Fruit fly (Drosophila melanogaster) whole organism, pupa: Measurements from ENCODE around the gene Cyp313b1.

Source experiments
- CG10348 ChIP-seq: fragments of 200-800 bp; sonication (Bioruptor generic); IDR thresholded peaks from 2 replicates; pipeline ENCODE4 v1.3.6; 2022; ENCODE audit warnings: missing biosample characterization, missing genetic modification characterization
- CG12605 ChIP-seq: fragments of 200-800 bp; sonication (Bioruptor generic); IDR thresholded peaks from 2 replicates; pipeline ENCODE4 v1.3.6; 2022; ENCODE audit warnings: missing biosample characterization, missing genetic modification characterization
- CG13204 ChIP-seq: fragments of 200-800 bp; sonication (Bioruptor generic); optimal IDR thresholded peaks from 2 replicates; lab custom pipeline; 2018; ENCODE audit warnings: missing biosample characterization, mild to moderate bottlenecking, missing genetic modification characterization, moderate library complexity
- CG14655 ChIP-seq: fragments of 200-800 bp; sonication (Bioruptor generic); optimal IDR thresholded peaks from 3 replicates; lab custom pipeline; 2017; ENCODE audit warnings: mild to moderate bottlenecking, missing biosample characterization, missing genetic modification reagents, missing genetic modification characterization
- CG15710 ChIP-seq: fragments of 200-800 bp; sonication (Bioruptor generic); optimal IDR thresholded peaks from 2 replicates; lab custom pipeline; 2018; ENCODE audit warnings: missing biosample characterization, mild to moderate bottlenecking, missing genetic modification characterization, moderate library complexity
- CG17806 ChIP-seq: fragments of 200-800 bp; sonication (Bioruptor generic); optimal IDR thresholded peaks from 2 replicates; lab custom pipeline; 2018; ENCODE audit warnings: missing biosample characterization, mild to moderate bottlenecking, missing genetic modification characterization, moderate library complexity
- CG32121 ChIP-seq: fragments of 200-800 bp; sonication (Bioruptor generic); IDR thresholded peaks from 2 replicates; pipeline ENCODE4 v1.3.6; 2022; ENCODE audit warnings: missing biosample characterization, missing genetic modification characterization
- CG34367 ChIP-seq: fragments of 200-800 bp; sonication (Bioruptor generic); optimal IDR thresholded peaks from 2 replicates; lab custom pipeline; 2018; ENCODE audit warnings: missing biosample characterization, mild to moderate bottlenecking, missing genetic modification characterization
- CG4496 ChIP-seq: fragments of 200-800 bp; sonication (Bioruptor generic); IDR thresholded peaks from 3 replicates; pipeline ENCODE4 v1.3.6; 2022; ENCODE audit warnings: missing biosample characterization, missing genetic modification characterization
- CG8159 ChIP-seq: fragments of 200-800 bp; sonication (Bioruptor generic); optimal IDR thresholded peaks from 3 replicates; lab custom pipeline; 2018; ENCODE audit warnings: missing biosample characterization, mild to moderate bottlenecking, missing genetic modification characterization, moderate library complexity
- CG8301 ChIP-seq: fragments of 200-800 bp; sonication (Bioruptor generic); optimal IDR thresholded peaks from 2 replicates; lab custom pipeline; 2018; ENCODE audit warnings: missing biosample characterization, mild to moderate bottlenecking, missing genetic modification characterization
- CG9948 ChIP-seq: fragments of 200-800 bp; sonication (Bioruptor generic); optimal IDR thresholded peaks from 2 replicates; lab custom pipeline; 2018; ENCODE audit warnings: missing biosample characterization, mild to moderate bottlenecking, missing genetic modification characterization, moderate library complexity
- D1 ChIP-seq: fragments of 200-800 bp; sonication (Bioruptor generic); optimal IDR thresholded peaks from 2 replicates; lab custom pipeline; 2018; ENCODE audit warnings: missing biosample characterization, mild to moderate bottlenecking, missing genetic modification characterization, moderate library complexity
- EcR ChIP-seq: fragments of 200-800 bp; sonication (Bioruptor generic); optimal IDR thresholded peaks from 3 replicates; lab custom pipeline; 2019; ENCODE audit warnings: missing biosample characterization, missing genetic modification characterization, mild to moderate bottlenecking, moderate library complexity, missing genetic modification reagents
- Ets98B ChIP-seq: fragments of 200-800 bp; sonication (Bioruptor generic); IDR thresholded peaks from 2 replicates; pipeline ENCODE4 v1.3.6; 2022; ENCODE audit warnings: missing biosample characterization, missing genetic modification characterization
- Pif1A ChIP-seq: fragments of 200-800 bp; sonication (Bioruptor generic); optimal IDR thresholded peaks from 3 replicates; lab custom pipeline; 2016; ENCODE audit warnings: missing biosample characterization, missing genetic modification characterization
- Pif1B ChIP-seq: fragments of 200-800 bp; sonication (Bioruptor generic); optimal IDR thresholded peaks from 3 replicates; lab custom pipeline; 2016; ENCODE audit warnings: missing biosample characterization, missing genetic modification characterization
- Snoo ChIP-seq: fragments of 200-800 bp; sonication (Bioruptor generic); optimal IDR thresholded peaks from 3 replicates; lab custom pipeline; 2017; ENCODE audit warnings: missing biosample characterization, mild to moderate bottlenecking, missing genetic modification characterization, inconsistent platforms
- fd96Ca ChIP-seq: fragments of 200-800 bp; sonication (Bioruptor generic); IDR thresholded peaks from 3 replicates; pipeline ENCODE4 v1.3.6; 2022; ENCODE audit warnings: missing biosample characterization, missing genetic modification characterization
- gl ChIP-seq: fragments of 200-800 bp; sonication (Bioruptor generic); optimal IDR thresholded peaks from 2 replicates; lab custom pipeline; 2018; ENCODE audit warnings: missing biosample characterization, mild to moderate bottlenecking, missing genetic modification characterization
- rn ChIP-seq: fragments of 200-800 bp; sonication (Bioruptor generic); IDR thresholded peaks from 2 replicates; pipeline ENCODE4 v1.3.6; 2022; ENCODE audit warnings: missing biosample characterization, missing genetic modification characterization

The Cyp313b1 gene

dm6 chr3R:8683280-8683679, 37.8 kb upstream of the Cyp313b1 start:
- TF ChIP-seq CG8159 (tag; lab: Kevin White, UChicago), result no peak
- no peak for TF ChIP-seq Ets98B
- TF ChIP-seq CG17806 (tag; lab: Kevin White, UChicago), result no peak
- no peak for TF ChIP-seq D1
- TF ChIP-seq CG14655 (GFP tag; lab: Kevin White, UChicago), result no peak
- TF ChIP-seq CG34367 (tag; lab: Kevin White, UChicago), result no peak
- no peak for TF ChIP-seq CG12605 (GFP tag; lab: Robert Waterston, UW)
- no peak for TF ChIP-seq fd96Ca (GFP tag; lab: Robert Waterston, UW)
- no peak for TF ChIP-seq Snoo (tag; lab: Kevin White, UChicago)

- TF ChIP-seq CG14655 (GFP tag; lab: Kevin White, UChicago), result no peak
- no peak for TF ChIP-seq CG8159 (tag; lab: Kevin White, UChicago)
- no peak for TF ChIP-seq CG32121 (GFP tag; lab: Robert Waterston, UW)
- TF ChIP-seq D1, result no peak
- no peak for TF ChIP-seq CG17806 (tag; lab: Kevin White, UChicago)
- no peak for TF ChIP-seq gl (tag; lab: Kevin White, UChicago)
These were observed 35.2 kb upstream of the Cyp313b1 start for dm6 chr3R:8680611-8681010.

dm6 chr3R:8679934-8680333, 34.5 kb upstream of the Cyp313b1 start, which contains the start of gene CG33325:
Gene CG33325 (minus strand): TSS chr3R:8680034.
- TF ChIP-seq Pif1A (no peak), CG8301 (tag; lab: Kevin White, UChicago) (no peak)

- TF ChIP-seq CG4496 (GFP tag; lab: Robert Waterston, UW), result no peak
- TF ChIP-seq CG9948 (tag; lab: Kevin White, UChicago), result peak; percentile 67
- TF ChIP-seq CG34367 (tag; lab: Kevin White, UChicago), result peak; percentile 56
- peak; percentile 59 for TF ChIP-seq Snoo (tag; lab: Kevin White, UChicago)
- TF ChIP-seq gl (tag; lab: Kevin White, UChicago), result no peak
- TF ChIP-seq rn (GFP tag; lab: Robert Waterston, UW), result peak; percentile 34; the same call in 1 of the 2 replicates
- peak; percentile 62 for TF ChIP-seq Pif1B
- no peak for TF ChIP-seq Pif1A
- TF ChIP-seq CG12605 (GFP tag; lab: Robert Waterston, UW), result no peak
- no peak for TF ChIP-seq CG13204 (GFP tag; lab: Kevin White, UChicago)
- peak; percentile 73 for TF ChIP-seq fd96Ca (GFP tag; lab: Robert Waterston, UW)
- no peak for TF ChIP-seq EcR (GFP tag; lab: Kevin White, UChicago)
- TF ChIP-seq CG8301 (tag; lab: Kevin White, UChicago), result no peak
- no peak for TF ChIP-seq CG17806 (tag; lab: Kevin White, UChicago)
- peak; percentile 66 for TF ChIP-seq CG15710 (tag; lab: Kevin White, UChicago)
- TF ChIP-seq CG8159 (tag; lab: Kevin White, UChicago), result peak; percentile 75
- 0 out of 2 replicates have a peak, but pooled peaks have one; percentile 50 for TF ChIP-seq CG32121 (GFP tag; lab: Robert Waterston, UW)
- TF ChIP-seq CG10348 (GFP tag; lab: Robert Waterston, UW), result peak; percentile 27; the same call in 1 of the 2 replicates
- peak; percentile 51 for TF ChIP-seq Ets98B
- no peak for TF ChIP-seq D1
- no peak for TF ChIP-seq CG14655 (GFP tag; lab: Kevin White, UChicago)
These were observed 31.1 kb upstream of the Cyp313b1 start, which contains the start of the genes Unc50, CG11755 and CG8043 for dm6 chr3R:8676560-8677000. Gene Unc50 (minus strand): TSS chr3R:8676613. Gene CG11755 (plus strand): TSS chr3R:8676915. Gene CG8043 (plus strand): TSS chr3R:8676915.

- TF ChIP-seq CG9948 (tag; lab: Kevin White, UChicago) (peak; percentile 16), EcR (GFP tag; lab: Kevin White, UChicago) (no peak), CG8159 (tag; lab: Kevin White, UChicago) (peak; percentile 25), CG17806 (tag; lab: Kevin White, UChicago) (peak; percentile 31), CG32121 (GFP tag; lab: Robert Waterston, UW) (peak; percentile 34; the same call in 1 of the 2 replicates), CG14655 (GFP tag; lab: Kevin White, UChicago) (no peak), CG15710 (tag; lab: Kevin White, UChicago) (peak; percentile 27), D1 (no peak), CG8301 (tag; lab: Kevin White, UChicago) (no peak), CG4496 (GFP tag; lab: Robert Waterston, UW) (no peak), Pif1A (no peak), CG12605 (GFP tag; lab: Robert Waterston, UW) (no peak), Ets98B (no peak), gl (tag; lab: Kevin White, UChicago) (no peak), CG34367 (tag; lab: Kevin White, UChicago) (no peak), Snoo (tag; lab: Kevin White, UChicago) (no peak), fd96Ca (GFP tag; lab: Robert Waterston, UW) (no peak), CG13204 (GFP tag; lab: Kevin White, UChicago) (no peak), rn (GFP tag; lab: Robert Waterston, UW) (no peak), Pif1B (no peak), CG10348 (GFP tag; lab: Robert Waterston, UW) (no peak)
- TF ChIP-seq, all 21 proteins: peak for 5
These were observed 28.4 kb upstream of the Cyp313b1 start, which contains the start of gene mRpL19 for dm6 chr3R:8673803-8674234. Gene mRpL19 (plus strand): TSS chr3R:8674109.
